Worm (Caenorhabditis elegans): ENCODE measurements around the gene twk-9.

DNA sequence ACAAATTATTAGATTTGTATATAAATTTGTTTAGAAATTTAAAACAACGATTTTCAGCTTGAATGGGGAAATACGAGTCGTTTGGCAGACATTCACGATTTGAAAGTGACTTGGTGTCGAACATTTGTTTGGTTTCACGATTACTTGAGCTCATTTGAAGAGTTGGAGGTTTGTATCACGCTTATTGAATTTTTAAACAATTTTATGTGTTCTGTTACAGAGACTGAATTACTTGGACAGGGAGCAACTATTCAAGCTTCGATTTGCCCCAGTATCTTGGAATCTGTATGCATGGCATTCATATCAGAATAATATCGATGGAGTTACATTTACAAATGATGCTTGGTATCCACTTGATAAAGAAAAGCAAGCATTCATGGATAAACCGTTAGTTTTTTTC is 34.2 kb downstream of the twk-9 start:
- TF ChIP-seq snpc-4 (tag; optimal IDR thresholded peaks at IDR 0.05) (no peak), lir-3 (tag; optimal IDR thresholded peaks at IDR 0.05) (no peak), lin-13 (GFP tag; optimal IDR thresholded peaks at IDR 0.05) (no peak), lin-39 (tag; optimal IDR thresholded peaks at IDR 0.05) (no peak), T26A8.4 (GFP tag; IDR thresholded peaks at IDR 0.05) (no peak), R02D3.7 (tag; optimal IDR thresholded peaks at IDR 0.05) (no peak), madf-5 (GFP tag; IDR thresholded peaks at IDR 0.05) (no peak), ceh-32 (tag; optimal IDR thresholded peaks at IDR 0.05; ENCODE audit: poor library complexity) (no peak)

Data from whole organism, L4 larva.